Worm (Caenorhabditis elegans) whole organism, midembryonic: ENCODE data around the gene fbxa-105.

Experiments
- T22C8.4 ChIP-seq: fragments of 200-800 bp; sonication (Bioruptor generic); IDR thresholded peaks from 2 replicates; pipeline ENCODE4 v1.3.6; 2022; ENCODE audit warnings: missing genetic modification characterization, missing compliant biosample characterization
- flt-1 ChIP-seq: fragments of 200-800 bp; sonication (Bioruptor generic); IDR thresholded peaks from 2 replicates; pipeline ENCODE4 v1.3.6; 2022; ENCODE audit warnings: missing genetic modification characterization, missing compliant biosample characterization
- klf-2 ChIP-seq: fragments of 200-800 bp; sonication (Bioruptor generic); conservative IDR thresholded peaks from 2 replicates; pipeline ENCODE4 v1.3.6; 2022; ENCODE audit warnings: missing genetic modification reagents, missing genetic modification characterization, missing compliant biosample characterization
- ref-1 ChIP-seq: fragments of 200-800 bp; sonication (Bioruptor generic); conservative IDR thresholded peaks from 2 replicates; pipeline ENCODE4 v1.3.6; 2022; ENCODE audit warnings: missing genetic modification reagents, missing genetic modification characterization, missing compliant biosample characterization

DNA sequence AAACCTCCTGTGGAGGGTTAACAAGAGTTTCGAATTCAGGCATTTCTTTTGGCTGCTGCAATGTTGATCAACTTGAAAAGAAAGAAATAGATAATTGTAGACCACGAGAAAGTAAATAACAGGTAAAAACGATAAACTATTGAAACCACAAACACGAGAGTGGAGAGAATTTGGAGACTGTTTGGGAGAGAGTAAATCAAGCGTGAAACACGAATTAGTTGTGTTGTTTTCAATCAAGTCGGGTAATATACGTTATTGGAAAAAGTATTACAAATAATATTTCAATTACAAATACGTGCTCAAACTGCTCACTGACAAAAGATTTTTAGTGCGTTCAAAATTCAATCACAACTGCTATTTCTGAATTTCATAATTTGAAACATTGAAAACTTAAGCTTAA lies 10.8 kb downstream of the fbxa-105 start, which contains the start of gene C03G6.17:
- TF ChIP-seq T22C8.4 (GFP tag; lab: Robert Waterston, UW) (no peak), ref-1 (GFP tag; lab: Robert Waterston, UW) (no peak), flt-1 (no peak), klf-2 (GFP tag; lab: Robert Waterston, UW) (no peak)
